Fruit fly (Drosophila melanogaster): ENCODE measurements around the gene CG5478.

CG5478 gene

dm6 chr3R:15898302-15898701 lies 35.2 kb downstream of the CG5478 start (continued):
- TF ChIP-seq CG10147 (GFP tag; optimal IDR thresholded peaks at IDR 0.05) (peak; percentile 34), lab (GFP tag; optimal IDR thresholded peaks at IDR 0.05) (peak; percentile 19), row (GFP tag; IDR thresholded peaks at IDR 0.05) (0 out of 3 replicates have a peak, but pooled peaks have one; percentile 33), ash1 (GFP tag; optimal IDR thresholded peaks at IDR 0.05) (no peak), CG3281 (GFP tag; optimal IDR thresholded peaks at IDR 0.05) (peak; percentile 28), chn (GFP tag; optimal IDR thresholded peaks at IDR 0.05) (no peak), Meics (GFP tag; optimal IDR thresholded peaks at IDR 0.05) (peak; percentile 53), tio (GFP tag; optimal IDR thresholded peaks at IDR 0.05) (no peak)

- TF ChIP-seq btn (GFP tag; optimal IDR thresholded peaks at IDR 0.05) (no peak), Ravus (GFP tag; IDR thresholded peaks at IDR 0.05) (no peak), dimm (GFP tag; IDR thresholded peaks at IDR 0.05) (no peak), Sin3A (optimal IDR thresholded peaks at IDR 0.05) (no peak), luna (GFP tag; optimal IDR thresholded peaks at IDR 0.05) (no peak), CG7745 (tag; optimal IDR thresholded peaks at IDR 0.05) (no peak), CG11560 (tag; IDR thresholded peaks at IDR 0.05) (no peak), CG15479 (GFP tag; optimal IDR thresholded peaks at IDR 0.05) (no peak), CG4707 (GFP tag; optimal IDR thresholded peaks at IDR 0.05) (no peak)
These were observed 37.6 kb downstream of the CG5478 start, which contains the start of gene CG14877 for dm6 chr3R:15895978-15896377. CG14877 (minus strand) TSS chr3R:15896078.

dm6 chr3R:15891188-15891820 lies 42.2 kb downstream of the CG5478 start:
- TF ChIP-seq nmo (GFP tag; optimal IDR thresholded peaks at IDR 0.05): no peak
- no peak for TF ChIP-seq CG1647 (GFP tag; optimal IDR thresholded peaks at IDR 0.05)
- no peak for TF ChIP-seq p53 (GFP tag; optimal IDR thresholded peaks at IDR 0.05)
- no peak for TF ChIP-seq mam (GFP tag; optimal IDR thresholded peaks at IDR 0.05)
- TF ChIP-seq Hr51 (GFP tag; optimal IDR thresholded peaks at IDR 0.05): no peak
- no peak for TF ChIP-seq cas (GFP tag; IDR thresholded peaks at IDR 0.05)
- no peak for TF ChIP-seq sens-2 (GFP tag; IDR thresholded peaks at IDR 0.05)
- TF ChIP-seq Dip3 (GFP tag; optimal IDR thresholded peaks at IDR 0.05): no peak
- no peak for TF ChIP-seq CG3407 (GFP tag; optimal IDR thresholded peaks at IDR 0.05)
- TF ChIP-seq sug (tag; optimal IDR thresholded peaks at IDR 0.05): peak; percentile 54
- TF ChIP-seq CG5953 (GFP tag; IDR thresholded peaks at IDR 0.05): no peak
- TF ChIP-seq sens (GFP tag): no peak
- TF ChIP-seq Neu2 (GFP tag; optimal IDR thresholded peaks at IDR 0.05; ENCODE audit: borderline replicate concordance): no peak
- TF ChIP-seq knrl (GFP tag; IDR thresholded peaks at IDR 0.05; ENCODE audit: partially characterized antibody): no peak
- peak; percentile 71 for TF ChIP-seq exex (tag; optimal IDR thresholded peaks at IDR 0.05)
- no peak for TF ChIP-seq CG17385 (GFP tag; optimal IDR thresholded peaks at IDR 0.05)
- peak; percentile 52 for TF ChIP-seq mirr (GFP tag; optimal IDR thresholded peaks at IDR 0.05)
- TF ChIP-seq sr (GFP tag; IDR thresholded peaks at IDR 0.05): no peak
- TF ChIP-seq CG6689 (GFP tag; IDR thresholded peaks at IDR 0.05): no peak
- TF ChIP-seq cwo (GFP tag; optimal IDR thresholded peaks at IDR 0.05): peak; percentile 38
- no peak for TF ChIP-seq D19B (GFP tag; optimal IDR thresholded peaks at IDR 0.05)
- no peak for TF ChIP-seq crol (GFP tag; IDR thresholded peaks at IDR 0.05)
- no peak for TF ChIP-seq NFAT (GFP tag; IDR thresholded peaks at IDR 0.05)
- no peak for TF ChIP-seq CG12155 (GFP tag; optimal IDR thresholded peaks at IDR 0.05)
- no peak for TF ChIP-seq bcd (GFP tag; optimal IDR thresholded peaks at IDR 0.05)
- no peak for TF ChIP-seq Mad (GFP tag; optimal IDR thresholded peaks at IDR 0.05)
- no peak for TF ChIP-seq CG1792 (GFP tag; optimal IDR thresholded peaks at IDR 0.05)
- no peak for TF ChIP-seq Dek (tag; optimal IDR thresholded peaks at IDR 0.05)

Data from whole organism, embryonic.